Worm (Caenorhabditis elegans) whole organism, young adult: ENCODE measurements around the gene pfd-1.
A peak's percentile ranks its signal among the peaks of the same experiment; 100 is the strongest.

ENCODE experiments used
- B0261.1 ChIP-seq: sonication (generic microtip); optimal IDR thresholded peaks from 2 replicates; lab custom pipeline; 2016; ENCODE audit warnings: mild to moderate bottlenecking, missing genetic modification characterization, moderate library complexity, missing compliant biosample characterization
- D2030.7 ChIP-seq: fragments of 200-800 bp; sonication (Bioruptor generic); IDR thresholded peaks from 2 replicates; pipeline ENCODE4 v1.3.6; 2022; ENCODE audit warnings: missing genetic modification reagents, missing genetic modification characterization, missing compliant biosample characterization
- F10E7.11 ChIP-seq: sonication (generic microtip); optimal IDR thresholded peaks from 2 replicates; lab custom pipeline; 2017; ENCODE audit warnings: mild to moderate bottlenecking, missing genetic modification characterization, moderate library complexity, missing compliant biosample characterization
- F49E8.2 ChIP-seq: sonication (generic microtip); optimal IDR thresholded peaks from 3 replicates; lab custom pipeline; 2017; ENCODE audit warnings: missing genetic modification characterization, mild to moderate bottlenecking, missing compliant biosample characterization, antibody characterized with exemption, moderate library complexity; ENCODE audit not compliant: insufficient read depth
- F52B5.7 ChIP-seq: sonication (generic microtip); optimal IDR thresholded peaks from 2 replicates; lab custom pipeline; 2016; ENCODE audit warnings: mild to moderate bottlenecking, missing genetic modification characterization, missing compliant biosample characterization
- F57C9.4 ChIP-seq: sonication (generic microtip); optimal IDR thresholded peaks from 2 replicates; lab custom pipeline; 2017; ENCODE audit warnings: mild to moderate bottlenecking, missing genetic modification characterization, missing compliant biosample characterization
- K12H6.12 ChIP-seq: fragments of 200-800 bp; sonication (Bioruptor generic); optimal IDR thresholded peaks from 2 replicates; lab custom pipeline; 2018; ENCODE audit warnings: mild to moderate bottlenecking, missing genetic modification characterization, missing compliant biosample characterization
- T07F8.4 ChIP-seq: sonication (generic microtip); optimal IDR thresholded peaks from 2 replicates; lab custom pipeline; 2016; ENCODE audit warnings: mild to moderate bottlenecking, missing genetic modification characterization, moderate library complexity, missing compliant biosample characterization
- Y53F4B.3 ChIP-seq: fragments of 200-800 bp; sonication (Bioruptor generic); IDR thresholded peaks from 2 replicates; pipeline ENCODE4 v1.3.6; 2022; ENCODE audit warnings: missing genetic modification reagents, missing genetic modification characterization, missing compliant biosample characterization
- Y56A3A.18 ChIP-seq: fragments of 200-800 bp; sonication (Bioruptor generic); IDR thresholded peaks from 2 replicates; pipeline ENCODE4 v1.3.6; 2022; ENCODE audit warnings: missing genetic modification reagents, missing genetic modification characterization, missing compliant biosample characterization
- Y67H2A.10 ChIP-seq: fragments of 200-800 bp; sonication (Bioruptor generic); conservative IDR thresholded peaks from 2 replicates; pipeline ENCODE4 v1.3.6; 2022; ENCODE audit warnings: missing genetic modification reagents, missing genetic modification characterization, missing compliant biosample characterization
- Y79H2A.3 ChIP-seq: fragments of 200-800 bp; sonication (Bioruptor generic); conservative IDR thresholded peaks from 2 replicates; pipeline ENCODE4 v1.3.6; 2022; ENCODE audit warnings: missing genetic modification reagents, missing genetic modification characterization, missing compliant biosample characterization
- Y95B8A.8 ChIP-seq: fragments of 200-800 bp; sonication (Bioruptor generic); IDR thresholded peaks from 2 replicates; pipeline ENCODE4 v1.3.6; 2022; ENCODE audit warnings: missing genetic modification reagents, missing genetic modification characterization, missing compliant biosample characterization
- aptf-3 ChIP-seq: fragments of 200-800 bp; sonication (Bioruptor generic); IDR thresholded peaks from 2 replicates; pipeline ENCODE4 v1.3.6; 2022; ENCODE audit warnings: missing genetic modification characterization, missing compliant biosample characterization
- athp-1 ChIP-seq: sonication (generic microtip); optimal IDR thresholded peaks from 2 replicates; lab custom pipeline; 2017; ENCODE audit warnings: mild to moderate bottlenecking, missing genetic modification characterization, missing compliant biosample characterization
- bed-1 ChIP-seq: fragments of 200-800 bp; sonication (Bioruptor generic); IDR thresholded peaks from 2 replicates; pipeline ENCODE4 v1.3.6; 2022; ENCODE audit warnings: missing genetic modification reagents, missing genetic modification characterization, missing compliant biosample characterization
- ceh-27 ChIP-seq: fragments of 200-800 bp; sonication (Bioruptor generic); optimal IDR thresholded peaks from 2 replicates; lab custom pipeline; 2018; ENCODE audit warnings: mild to moderate bottlenecking, missing genetic modification characterization, moderate library complexity, missing compliant biosample characterization
- efl-1 ChIP-seq: fragments of 150-350 bp; optimal IDR thresholded peaks from 2 replicates; lab custom pipeline; 2014; ENCODE audit warnings: missing biosample characterization, missing genetic modification reagents, missing genetic modification characterization
- egl-18 ChIP-seq: fragments of 200-800 bp; sonication (Bioruptor generic); IDR thresholded peaks from 2 replicates; pipeline ENCODE4 v1.3.6; 2022; ENCODE audit warnings: missing genetic modification reagents, missing genetic modification characterization, missing compliant biosample characterization
- ekl-4 ChIP-seq: fragments of 200-800 bp; sonication (Bioruptor generic); IDR thresholded peaks from 2 replicates; pipeline ENCODE4 v1.3.6; 2022; ENCODE audit warnings: missing genetic modification reagents, missing genetic modification characterization, missing compliant biosample characterization
- ets-4 ChIP-seq: fragments of 200-800 bp; sonication (Bioruptor generic); optimal IDR thresholded peaks from 2 replicates; lab custom pipeline; 2018; ENCODE audit warnings: mild to moderate bottlenecking, missing genetic modification characterization, missing compliant biosample characterization
- hsf-1 ChIP-seq: fragments of 200-800 bp; sonication (Bioruptor generic); IDR thresholded peaks from 2 replicates; pipeline ENCODE4 v1.3.6; 2022; ENCODE audit warnings: missing genetic modification reagents, missing genetic modification characterization, missing compliant biosample characterization
- let-526 ChIP-seq: fragments of 200-800 bp; sonication (Bioruptor generic); IDR thresholded peaks from 2 replicates; pipeline ENCODE4 v1.3.6; 2022; ENCODE audit warnings: missing genetic modification reagents, missing genetic modification characterization, missing compliant biosample characterization
- let-607 ChIP-seq, 2 experiments: fragments of 200-800 bp in 1 of 2; sonication (Bioruptor generic) in 1 of 2; sonication (generic microtip) in 1 of 2; optimal IDR thresholded peaks; 2 replicates each; lab custom pipeline; 2016 to 2018; ENCODE audit warnings: mild to moderate bottlenecking in 2 of 2, missing compliant biosample characterization in 2 of 2, missing genetic modification characterization in 2 of 2, moderate library complexity in 2 of 2, missing genotype in 1 of 2
- lir-1 ChIP-seq: fragments of 200-800 bp; sonication (Bioruptor generic); conservative IDR thresholded peaks from 2 replicates; pipeline ENCODE4 v1.3.6; 2022; ENCODE audit warnings: missing genetic modification reagents, missing genetic modification characterization, missing compliant biosample characterization
- madf-3 ChIP-seq: fragments of 200-800 bp; sonication (Bioruptor generic); IDR thresholded peaks from 2 replicates; pipeline ENCODE4 v1.3.6; 2022; ENCODE audit warnings: missing genetic modification reagents, missing genetic modification characterization, missing compliant biosample characterization
- madf-6 ChIP-seq: fragments of 200-800 bp; sonication (Bioruptor generic); IDR thresholded peaks from 2 replicates; pipeline ENCODE4 v1.3.6; 2022; ENCODE audit warnings: missing genetic modification reagents, missing genetic modification characterization, missing compliant biosample characterization
- nfyb-1 ChIP-seq: fragments of 200-800 bp; sonication (Bioruptor generic); IDR thresholded peaks from 2 replicates; pipeline ENCODE4 v1.3.6; 2022; ENCODE audit warnings: missing genetic modification reagents, missing genetic modification characterization, missing compliant biosample characterization
- nhr-179 ChIP-seq: sonication (generic microtip); optimal IDR thresholded peaks from 2 replicates; lab custom pipeline; 2016; ENCODE audit warnings: mild to moderate bottlenecking, missing genetic modification characterization, missing compliant biosample characterization
- sdz-38 ChIP-seq: sonication (generic microtip); optimal IDR thresholded peaks from 2 replicates; lab custom pipeline; 2016; ENCODE audit warnings: missing genotype, missing genetic modification characterization, missing compliant biosample characterization
- tlf-1 ChIP-seq: fragments of 200-800 bp; sonication (Bioruptor generic); optimal IDR thresholded peaks from 2 replicates; lab custom pipeline; 2018; ENCODE audit warnings: mild to moderate bottlenecking, missing genetic modification characterization, missing compliant biosample characterization
- ztf-22 ChIP-seq: fragments of 200-800 bp; sonication (Bioruptor generic); optimal IDR thresholded peaks from 2 replicates; lab custom pipeline; 2018; ENCODE audit warnings: mild to moderate bottlenecking, missing genetic modification characterization, moderate library complexity, missing compliant biosample characterization
- ztf-28 ChIP-seq: fragments of 200-800 bp; sonication (Bioruptor generic); IDR thresholded peaks from 2 replicates; pipeline ENCODE4 v1.3.6; 2022; ENCODE audit warnings: missing genetic modification reagents, missing genetic modification characterization, missing compliant biosample characterization
- ztf-3 ChIP-seq: fragments of 200-800 bp; sonication (Bioruptor generic); optimal IDR thresholded peaks from 2 replicates; lab custom pipeline; 2018; ENCODE audit warnings: mild to moderate bottlenecking, missing genetic modification characterization, missing compliant biosample characterization
- ztf-6 ChIP-seq: fragments of 200-800 bp; sonication (Bioruptor generic); IDR thresholded peaks from 2 replicates; pipeline ENCODE4 v1.3.6; 2022; ENCODE audit warnings: missing genetic modification reagents, missing genetic modification characterization, missing compliant biosample characterization

Gene pfd-1

ce11 chrIV:11154425-11155114 lies 4.7 kb downstream of the pfd-1 start, which contains the start of gene C08F8.3 (continued):
- TF ChIP-seq hsf-1 (GFP tag; lab: Robert Waterston, UW) (peak; percentile 81; the same call in 1 of the 2 replicates), nfyb-1 (GFP tag; lab: Robert Waterston, UW) (peak; percentile 93)

DNA sequence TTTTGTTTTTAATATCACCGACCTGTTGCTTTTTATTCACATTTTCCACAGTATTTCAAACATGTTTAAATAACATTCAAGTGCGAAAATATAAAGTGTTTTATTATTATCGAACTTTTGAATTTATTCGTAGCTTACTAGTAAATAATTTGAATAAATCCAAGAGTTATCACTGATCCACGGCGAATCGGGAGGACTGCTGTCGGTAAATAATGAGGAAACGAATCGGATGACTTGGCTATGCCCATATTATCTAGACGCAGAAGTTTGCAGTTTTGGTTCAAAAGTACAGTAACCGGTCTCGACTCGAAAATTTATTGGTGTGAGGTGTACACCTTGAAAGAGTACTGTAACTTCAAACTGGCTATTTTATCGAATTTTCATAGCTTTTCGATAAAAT lies 6.6 kb downstream of the pfd-1 start:
- no peak for TF ChIP-seq D2030.7 (GFP tag; lab: Robert Waterston, UW)
- TF ChIP-seq lir-1 (GFP tag; lab: Robert Waterston, UW), result no peak
- TF ChIP-seq F52B5.7, result no peak
- 0 out of 2 replicates have a peak, but pooled peaks have one; percentile 62 for TF ChIP-seq hsf-1 (GFP tag; lab: Robert Waterston, UW)
- no peak for TF ChIP-seq K12H6.12 (tag; lab: Kevin White, UChicago)
- 0 out of 2 replicates have a peak, but pooled peaks have one; percentile 53 for TF ChIP-seq madf-3 (GFP tag; lab: Robert Waterston, UW)
- TF ChIP-seq F49E8.2 (tag; lab: Kevin White, UChicago), result peak; percentile 5

DNA sequence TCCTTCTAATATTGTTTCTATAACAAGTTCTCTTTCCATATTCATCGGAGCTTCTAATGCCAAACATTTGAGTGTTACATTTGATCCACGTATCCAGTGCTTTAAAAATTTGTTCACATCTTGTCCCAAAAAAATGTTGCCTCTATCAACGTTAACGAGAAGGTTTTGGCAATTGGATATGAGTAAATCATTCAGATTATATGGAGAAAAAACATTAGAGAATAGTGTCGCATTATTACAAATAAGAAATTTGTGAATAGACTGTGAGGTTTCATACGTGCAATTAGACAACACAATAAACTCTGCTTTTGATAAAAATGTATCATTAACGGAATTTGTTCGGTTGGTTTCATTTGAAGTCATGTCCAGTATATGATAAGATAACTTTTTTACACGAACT lies 10.0 kb downstream of the pfd-1 start, which contains the start of gene mboa-4:
TSS of gene mboa-4 (minus strand) at position 101 of the 400 bp plus-strand sequence.
- TF ChIP-seq T07F8.4 (tag; lab: Kevin White, UChicago), result no peak
- no peak for TF ChIP-seq Y95B8A.8 (GFP tag; lab: Robert Waterston, UW)
- TF ChIP-seq bed-1 (GFP tag; lab: Robert Waterston, UW), result no peak
- TF ChIP-seq egl-18, result no peak
- no peak for TF ChIP-seq tlf-1 (GFP tag; lab: Kevin White, UChicago)
- no peak for TF ChIP-seq let-607 (tag; optimal IDR thresholded peaks at IDR 0.05; lab: Kevin White, UChicago)
- no peak for TF ChIP-seq ets-4 (GFP tag; lab: Kevin White, UChicago)
- no peak for TF ChIP-seq ztf-22 (GFP tag; lab: Kevin White, UChicago)
- no peak for TF ChIP-seq Y79H2A.3
- TF ChIP-seq F10E7.11, result no peak
- TF ChIP-seq nhr-179, result no peak
- TF ChIP-seq Y56A3A.18, result no peak
- TF ChIP-seq let-526 (GFP tag; lab: Robert Waterston, UW), result no peak

- TF ChIP-seq athp-1 (tag; lab: Kevin White, UChicago) (no peak), Y53F4B.3 (GFP tag; lab: Robert Waterston, UW) (no peak), efl-1 (GFP tag; lab: Kevin White, UChicago) (no peak), F49E8.2 (tag; lab: Kevin White, UChicago) (no peak), ceh-27 (GFP tag; lab: Kevin White, UChicago) (no peak), aptf-3 (GFP tag; lab: Robert Waterston, UW) (no peak), Y95B8A.8 (GFP tag; lab: Robert Waterston, UW) (no peak)
Measured at ce11 chrIV:11160707-11161106, 10.8 kb downstream of the pfd-1 start, which contains the start of gene C08F8.15. Gene C08F8.15, minus strand, starts transcription at chrIV:11160807.

ce11 chrIV:11162451-11162850 lies 12.5 kb downstream of the pfd-1 start, which contains the start of gene fbxb-9:
Gene fbxb-9, minus strand, starts transcription at chrIV:11162551.
- TF ChIP-seq F57C9.4 (tag; lab: Kevin White, UChicago) (no peak), ztf-3 (no peak), T07F8.4 (tag; lab: Kevin White, UChicago) (no peak), ztf-28 (GFP tag; lab: Robert Waterston, UW) (no peak), ztf-6 (GFP tag; lab: Robert Waterston, UW) (no peak), sdz-38 (no peak), madf-6 (GFP tag; lab: Robert Waterston, UW) (no peak), Y67H2A.10 (GFP tag; lab: Robert Waterston, UW) (no peak), B0261.1 (tag; lab: Kevin White, UChicago) (no peak), ekl-4 (GFP tag; lab: Robert Waterston, UW) (no peak), bed-1 (GFP tag; lab: Robert Waterston, UW) (no peak)
